Worm (Caenorhabditis elegans): ENCODE measurements around the gene nhr-208.

Gene nhr-208

ce11 chrV:12071483-12071882, 22.6 kb upstream of the nhr-208 start:
- TF ChIP-seq flt-1 (GFP tag; IDR thresholded peaks at IDR 0.05) = no peak
- TF ChIP-seq ref-1 (GFP tag; conservative IDR thresholded peaks at IDR 0.05) = no peak
- no peak for TF ChIP-seq med-1 (GFP tag; optimal IDR thresholded peaks at IDR 0.05; ENCODE audit: insufficient read depth)
- TF ChIP-seq cog-1 (tag; optimal IDR thresholded peaks at IDR 0.05) = no peak

- no peak for TF ChIP-seq cog-1 (tag; optimal IDR thresholded peaks at IDR 0.05)
- no peak for TF ChIP-seq med-1 (GFP tag; optimal IDR thresholded peaks at IDR 0.05; ENCODE audit: insufficient read depth)
- no peak for TF ChIP-seq klf-2 (GFP tag; conservative IDR thresholded peaks at IDR 0.05)
- TF ChIP-seq ztf-23 (GFP tag; IDR thresholded peaks at IDR 0.05) = no peak
- no peak for TF ChIP-seq T22C8.4 (GFP tag; IDR thresholded peaks at IDR 0.05)
- no peak for TF ChIP-seq flt-1 (GFP tag; IDR thresholded peaks at IDR 0.05)
- TF ChIP-seq ref-1 (GFP tag; conservative IDR thresholded peaks at IDR 0.05) = no peak
Observed at ce11 chrV:12074886-12075285, 19.2 kb upstream of the nhr-208 start, which contains the start of gene R07B7.6. Gene R07B7.6 (minus strand): TSS chrV:12074986.

- TF ChIP-seq ztf-23 (GFP tag; IDR thresholded peaks at IDR 0.05) (no peak), tab-1 (GFP tag; IDR thresholded peaks at IDR 0.05) (no peak), ref-1 (GFP tag; conservative IDR thresholded peaks at IDR 0.05) (no peak), T22C8.4 (GFP tag; IDR thresholded peaks at IDR 0.05) (no peak), flt-1 (GFP tag; IDR thresholded peaks at IDR 0.05) (no peak), cog-1 (tag; optimal IDR thresholded peaks at IDR 0.05) (no peak), ztf-29 (GFP tag; IDR thresholded peaks at IDR 0.05) (no peak), klf-2 (GFP tag; conservative IDR thresholded peaks at IDR 0.05) (no peak), med-1 (GFP tag; optimal IDR thresholded peaks at IDR 0.05; ENCODE audit: insufficient read depth) (no peak)
Observed at ce11 chrV:12075983-12076382, 18.1 kb upstream of the nhr-208 start.

- TF ChIP-seq cog-1 (tag; optimal IDR thresholded peaks at IDR 0.05) (no peak), flt-1 (GFP tag; IDR thresholded peaks at IDR 0.05) (no peak), T22C8.4 (GFP tag; IDR thresholded peaks at IDR 0.05) (no peak), klf-2 (GFP tag; conservative IDR thresholded peaks at IDR 0.05) (no peak), med-1 (GFP tag; optimal IDR thresholded peaks at IDR 0.05; ENCODE audit: insufficient read depth) (no peak), ref-1 (GFP tag; conservative IDR thresholded peaks at IDR 0.05) (no peak)
Observed at ce11 chrV:12080274-12080673, 13.8 kb upstream of the nhr-208 start, which contains the start of gene R07B7.9. Gene R07B7.9 (minus strand): TSS chrV:12080374.

- TF ChIP-seq ztf-23 (GFP tag; IDR thresholded peaks at IDR 0.05) (no peak), tab-1 (GFP tag; IDR thresholded peaks at IDR 0.05) (no peak), med-1 (GFP tag; optimal IDR thresholded peaks at IDR 0.05; ENCODE audit: insufficient read depth) (no peak), flt-1 (GFP tag; IDR thresholded peaks at IDR 0.05) (no peak), ref-1 (GFP tag; conservative IDR thresholded peaks at IDR 0.05) (no peak), cog-1 (tag; optimal IDR thresholded peaks at IDR 0.05) (no peak), ztf-29 (GFP tag; IDR thresholded peaks at IDR 0.05) (no peak), klf-2 (GFP tag; conservative IDR thresholded peaks at IDR 0.05) (no peak), T22C8.4 (GFP tag; IDR thresholded peaks at IDR 0.05) (no peak)
Observed at ce11 chrV:12082932-12083331, 11.2 kb upstream of the nhr-208 start, which contains the start of gene R07B7.10. Gene R07B7.10 (plus strand): TSS chrV:12083216.

- TF ChIP-seq klf-2 (GFP tag; conservative IDR thresholded peaks at IDR 0.05) (no peak), flt-1 (GFP tag; IDR thresholded peaks at IDR 0.05) (no peak), cog-1 (tag; optimal IDR thresholded peaks at IDR 0.05) (no peak), med-1 (GFP tag; optimal IDR thresholded peaks at IDR 0.05; ENCODE audit: insufficient read depth) (no peak), ztf-29 (GFP tag; IDR thresholded peaks at IDR 0.05) (no peak), tab-1 (GFP tag; IDR thresholded peaks at IDR 0.05) (no peak), ref-1 (GFP tag; conservative IDR thresholded peaks at IDR 0.05) (no peak), T22C8.4 (GFP tag; IDR thresholded peaks at IDR 0.05) (no peak), ztf-23 (GFP tag; IDR thresholded peaks at IDR 0.05) (no peak)
Observed at ce11 chrV:12084216-12084615, 9.9 kb upstream of the nhr-208 start, which contains the start of gene R07B7.8. Gene R07B7.8 (minus strand): TSS chrV:12084316.

- TF ChIP-seq med-1 (GFP tag; optimal IDR thresholded peaks at IDR 0.05; ENCODE audit: insufficient read depth) (no peak), flt-1 (GFP tag; IDR thresholded peaks at IDR 0.05) (no peak), T22C8.4 (GFP tag; IDR thresholded peaks at IDR 0.05) (no peak), cog-1 (tag; optimal IDR thresholded peaks at IDR 0.05) (no peak), ztf-29 (GFP tag; IDR thresholded peaks at IDR 0.05) (no peak)
Observed at ce11 chrV:12085867-12086634, 8.1 kb upstream of the nhr-208 start.

ce11 chrV:12086934-12087333, 7.2 kb upstream of the nhr-208 start, which contains the start of gene gana-1:
Gene gana-1 (plus strand): TSS chrV:12087234.
- no peak for TF ChIP-seq ztf-29 (GFP tag; IDR thresholded peaks at IDR 0.05)
- TF ChIP-seq T22C8.4 (GFP tag; IDR thresholded peaks at IDR 0.05) = no peak
- TF ChIP-seq cog-1 (tag; optimal IDR thresholded peaks at IDR 0.05) = no peak

ce11 chrV:12088773-12089172, 5.3 kb upstream of the nhr-208 start, which contains the start of gene R07B7.12:
Gene R07B7.12 (plus strand): TSS chrV:12089073.
- TF ChIP-seq cog-1 (tag; optimal IDR thresholded peaks at IDR 0.05) (no peak), flt-1 (GFP tag; IDR thresholded peaks at IDR 0.05) (no peak), ztf-23 (GFP tag; IDR thresholded peaks at IDR 0.05) (no peak), tab-1 (GFP tag; IDR thresholded peaks at IDR 0.05) (no peak), klf-2 (GFP tag; conservative IDR thresholded peaks at IDR 0.05) (no peak), ztf-29 (GFP tag; IDR thresholded peaks at IDR 0.05) (no peak), med-1 (GFP tag; optimal IDR thresholded peaks at IDR 0.05; ENCODE audit: insufficient read depth) (no peak), T22C8.4 (GFP tag; IDR thresholded peaks at IDR 0.05) (no peak), ref-1 (GFP tag; conservative IDR thresholded peaks at IDR 0.05) (no peak)

ce11 chrV:12091759-12092158, 2.4 kb upstream of the nhr-208 start, which contains the start of gene nhr-206:
Gene nhr-206 (plus strand): TSS chrV:12092006.
- TF ChIP-seq ztf-29 (GFP tag; IDR thresholded peaks at IDR 0.05) = no peak
- TF ChIP-seq ref-1 (GFP tag; conservative IDR thresholded peaks at IDR 0.05) = no peak
- TF ChIP-seq T22C8.4 (GFP tag; IDR thresholded peaks at IDR 0.05) = no peak
- TF ChIP-seq med-1 (GFP tag; optimal IDR thresholded peaks at IDR 0.05; ENCODE audit: insufficient read depth) = no peak
- no peak for TF ChIP-seq klf-2 (GFP tag; conservative IDR thresholded peaks at IDR 0.05)
- TF ChIP-seq flt-1 (GFP tag; IDR thresholded peaks at IDR 0.05) = no peak
- TF ChIP-seq ztf-23 (GFP tag; IDR thresholded peaks at IDR 0.05) = no peak
- TF ChIP-seq cog-1 (tag; optimal IDR thresholded peaks at IDR 0.05) = no peak
- no peak for TF ChIP-seq tab-1 (GFP tag; IDR thresholded peaks at IDR 0.05)

Measured in whole organism, midembryonic.